Worm (Caenorhabditis elegans): ENCODE results near the gene sdn-1.

sdn-1 gene

ce11 chrX:10568385-10569149, 24.6 kb downstream of the sdn-1 start (continued):
- peak; percentile 46 to 81 for TF ChIP-seq egl-27 (tag; optimal IDR thresholded peaks at IDR 0.05)
- TF ChIP-seq lir-3 (tag; optimal IDR thresholded peaks at IDR 0.05; ENCODE audit: poor library complexity), result peak; percentile 82
- no peak for TF ChIP-seq nhr-28 (tag; optimal IDR thresholded peaks at IDR 0.05)
- TF ChIP-seq fkh-4 (tag; optimal IDR thresholded peaks at IDR 0.05; ENCODE audit: borderline replicate concordance), result peak; percentile 61
- peak; percentile 99 for TF ChIP-seq nhr-71 (tag; optimal IDR thresholded peaks at IDR 0.05)
- no peak for TF ChIP-seq hlh-4 (tag; optimal IDR thresholded peaks at IDR 0.05)
- peak; percentile 99 for TF ChIP-seq nhr-85 (tag)
- peak; percentile 86 for TF ChIP-seq ztf-4 (tag; optimal IDR thresholded peaks at IDR 0.05)
- no peak for TF ChIP-seq Y116A8C.19 (tag; optimal IDR thresholded peaks at IDR 0.05; ENCODE audit: borderline replicate concordance)
- peak; percentile 74 to 85 for TF ChIP-seq efl-1 (optimal IDR thresholded peaks at IDR 0.05)
- peak; percentile 51 to 97 for TF ChIP-seq efl-1 (GFP tag; optimal IDR thresholded peaks at IDR 0.05 in 1 of 2)
- TF ChIP-seq ceh-88 (GFP tag; IDR thresholded peaks at IDR 0.05), result peak; percentile 83; the same call in 1 of the 2 replicates
- TF ChIP-seq unc-30 (tag; optimal IDR thresholded peaks at IDR 0.05), result no peak
- TF ChIP-seq ama-1 (optimal IDR thresholded peaks at IDR 0.05), result peak; percentile 70
- peak; percentile 67 for TF ChIP-seq elt-2 (tag; optimal IDR thresholded peaks at IDR 0.05)
- TF ChIP-seq ets-5 (GFP tag; IDR thresholded peaks at IDR 0.05), result no peak
- TF ChIP-seq rnt-1 (tag; optimal IDR thresholded peaks at IDR 0.05), result peak; percentile 88
- peak; percentile 94 for TF ChIP-seq jun-1 (tag; optimal IDR thresholded peaks at IDR 0.05)
- TF ChIP-seq alr-1 (tag; optimal IDR thresholded peaks at IDR 0.05; ENCODE audit: borderline replicate concordance), result no peak
- no peak for TF ChIP-seq ces-1 (GFP tag; optimal IDR thresholded peaks at IDR 0.05)
- peak; percentile 43 for TF ChIP-seq C04F5.9 (tag; optimal IDR thresholded peaks at IDR 0.05)
- TF ChIP-seq unc-98 (GFP tag; IDR thresholded peaks at IDR 0.05), result no peak
- peak; percentile 96 for TF ChIP-seq mep-1 (tag; optimal IDR thresholded peaks at IDR 0.05)
- TF ChIP-seq zip-4 (GFP tag; optimal IDR thresholded peaks at IDR 0.05), result peak; percentile 80
- peak; percentile 79 to 92 (median 84) for TF ChIP-seq ceh-82 (tag; optimal IDR thresholded peaks at IDR 0.05)
- peak; percentile 63 for TF ChIP-seq pax-3 (tag; optimal IDR thresholded peaks at IDR 0.05)
- peak; percentile 21 for TF ChIP-seq aly-2 (tag; optimal IDR thresholded peaks at IDR 0.05)
- peak; percentile 88 for TF ChIP-seq nhr-77 (tag; optimal IDR thresholded peaks at IDR 0.05)
- peak; percentile 89 to 90 for TF ChIP-seq lsy-2 (tag; optimal IDR thresholded peaks at IDR 0.05)
- peak; percentile 91 for TF ChIP-seq nhr-90 (tag; optimal IDR thresholded peaks at IDR 0.05; ENCODE audit: poor library complexity)
- TF ChIP-seq tlp-1 (tag; optimal IDR thresholded peaks at IDR 0.05), result no peak
- TF ChIP-seq ceh-63 (GFP tag; optimal IDR thresholded peaks at IDR 0.05), result peak; percentile 81
- TF ChIP-seq nhr-20 (tag; optimal IDR thresholded peaks at IDR 0.05), result peak; percentile 98
- TF ChIP-seq lin-35 (GFP tag; optimal IDR thresholded peaks at IDR 0.05), result peak; percentile 55 to 86
- no peak for TF ChIP-seq sup-37 (GFP tag; optimal IDR thresholded peaks at IDR 0.05)
- peak; percentile 85 for TF ChIP-seq mab-9 (GFP tag; IDR thresholded peaks at IDR 0.05)
- TF ChIP-seq unc-86 (tag; optimal IDR thresholded peaks at IDR 0.05), result peak; percentile 97
- TF ChIP-seq swsn-7 (tag; optimal IDR thresholded peaks at IDR 0.05), result peak; percentile 99
- peak; percentile 99 for TF ChIP-seq lin-14 (GFP tag; optimal IDR thresholded peaks at IDR 0.05)
- TF ChIP-seq lin-15B (tag; optimal IDR thresholded peaks at IDR 0.05), result peak; percentile 72
- TF ChIP-seq F16B12.6 (tag; optimal IDR thresholded peaks at IDR 0.05), result peak; percentile 61
- peak; percentile 28 for TF ChIP-seq aha-1 (tag; optimal IDR thresholded peaks at IDR 0.05)
- TF ChIP-seq ceh-90 (tag; optimal IDR thresholded peaks at IDR 0.05), result peak; percentile 44
- TF ChIP-seq hpl-2 (GFP tag; optimal IDR thresholded peaks at IDR 0.05), result peak; percentile 37
- no peak for TF ChIP-seq nhr-84 (tag; optimal IDR thresholded peaks at IDR 0.05)
- peak; percentile 77 for TF ChIP-seq zag-1 (tag; optimal IDR thresholded peaks at IDR 0.05)
- TF ChIP-seq snpc-4 (tag; optimal IDR thresholded peaks at IDR 0.05), result peak; percentile 61
- TF ChIP-seq unc-62 (GFP tag; optimal IDR thresholded peaks at IDR 0.05), result no peak
- TF ChIP-seq blmp-1 (tag; optimal IDR thresholded peaks at IDR 0.05), result peak; percentile 87
- TF ChIP-seq lin-39 (tag; optimal IDR thresholded peaks at IDR 0.05), result peak; percentile 43
- no peak for TF ChIP-seq nhr-76 (tag; optimal IDR thresholded peaks at IDR 0.05)
- peak; percentile 84 for TF ChIP-seq nhr-237 (tag; optimal IDR thresholded peaks at IDR 0.05)

Data from whole organism, L1 larva.